Worm (Caenorhabditis elegans): Measurements from ENCODE around the gene Y57G11C.30.

ce11 chrIV:14950468-14950867 lies 11.8 kb downstream of the Y57G11C.30 start, which contains the start of gene Y41E3.22:
- TF ChIP-seq med-1 (GFP tag; optimal IDR thresholded peaks at IDR 0.05; ENCODE audit: insufficient read depth) = no peak
- TF ChIP-seq flt-1 (GFP tag; IDR thresholded peaks at IDR 0.05) = no peak
- TF ChIP-seq tab-1 (GFP tag; IDR thresholded peaks at IDR 0.05) = no peak
- TF ChIP-seq T22C8.4 (GFP tag; IDR thresholded peaks at IDR 0.05) = no peak
- TF ChIP-seq cog-1 (tag; optimal IDR thresholded peaks at IDR 0.05) = no peak
- no peak for TF ChIP-seq klf-2 (GFP tag; conservative IDR thresholded peaks at IDR 0.05)
- no peak for TF ChIP-seq ref-1 (GFP tag; conservative IDR thresholded peaks at IDR 0.05)
- TF ChIP-seq ztf-23 (GFP tag; IDR thresholded peaks at IDR 0.05) = no peak

Data from whole organism, midembryonic.